Worm (Caenorhabditis elegans) whole organism, L4/young adult: ENCODE measurements around the gene ttbk-3.

Source experiments
- W03F9.2 ChIP-seq: fragments of 150-350 bp; optimal IDR thresholded peaks from 2 replicates; lab custom pipeline; 2014; ENCODE audit warnings: missing biosample characterization, missing genetic modification characterization
- dao-5 ChIP-seq: sonication (generic microtip); optimal IDR thresholded peaks from 2 replicates; lab custom pipeline; 2016; ENCODE audit warnings: missing genotype, missing genetic modification characterization, moderate library complexity, missing compliant biosample characterization

DNA sequence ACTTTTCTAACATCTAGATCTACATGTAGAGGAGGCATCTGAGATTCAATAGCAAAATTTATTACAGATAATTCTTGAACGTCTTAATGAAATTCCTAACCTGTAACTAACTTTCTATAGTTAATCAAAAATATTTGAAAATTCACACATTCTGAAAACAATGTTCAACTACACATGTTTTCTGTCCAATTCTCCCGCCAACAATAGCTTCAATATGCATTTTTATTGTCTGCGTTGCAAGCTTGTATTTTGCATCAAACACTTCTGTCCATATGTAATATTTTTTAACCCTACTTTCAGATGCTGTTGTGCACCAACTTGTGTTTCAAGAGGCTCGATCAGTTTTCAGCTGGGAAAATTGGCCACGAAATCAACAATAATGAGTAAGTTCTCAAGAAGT, 9.0 kb upstream of the ttbk-3 start, which contains the start of gene tbc-3:
- no peak for TF ChIP-seq W03F9.2 (tag; lab: Kevin White, UChicago)
- TF ChIP-seq dao-5 (tag; lab: Kevin White, UChicago) = no peak
